Fruit fly (Drosophila melanogaster) whole organism, embryonic: ENCODE measurements around the gene CG32708.

Experiments
- BEAF-32 ChIP-seq: fragments of 200-800 bp; sonication (Bioruptor generic); optimal IDR thresholded peaks from 3 replicates; lab custom pipeline; 2017; ENCODE audit warnings: missing biosample characterization, missing genetic modification characterization, mild to moderate bottlenecking, moderate library complexity, missing genetic modification reagents
- CG12071 ChIP-seq: fragments of 200-800 bp; sonication (Bioruptor generic); optimal IDR thresholded peaks from 3 replicates; lab custom pipeline; 2018; ENCODE audit warnings: missing biosample characterization, mild to moderate bottlenecking, missing genetic modification characterization
- CG12659 ChIP-seq: fragments of 200-800 bp; sonication (Bioruptor generic); optimal IDR thresholded peaks from 3 replicates; lab custom pipeline; 2017; ENCODE audit warnings: mild to moderate bottlenecking, missing biosample characterization, missing genetic modification reagents, missing genetic modification characterization
- CG13624 ChIP-seq: fragments of 200-800 bp; sonication (Bioruptor generic); optimal IDR thresholded peaks from 2 replicates; lab custom pipeline; 2016; ENCODE audit warnings: missing biosample characterization, missing genetic modification characterization
- CG14014 ChIP-seq: fragments of 200-800 bp; sonication (Bioruptor generic); IDR thresholded peaks from 2 replicates; pipeline ENCODE4 v1.3.6; 2022; ENCODE audit warnings: missing biosample characterization, missing genetic modification characterization
- CG14050 ChIP-seq: fragments of 200-800 bp; sonication (Bioruptor generic); IDR thresholded peaks from 3 replicates; pipeline ENCODE4 v1.3.6; 2022; ENCODE audit warnings: missing biosample characterization, missing genetic modification characterization
- CG14667 ChIP-seq: fragments of 200-800 bp; sonication (Bioruptor generic); IDR thresholded peaks from 2 replicates; pipeline ENCODE4 v1.3.6; 2022; ENCODE audit warnings: missing biosample characterization, missing genetic modification characterization
- CG1647 ChIP-seq: fragments of 200-800 bp; sonication (Bioruptor generic); optimal IDR thresholded peaks from 3 replicates; lab custom pipeline; 2016; ENCODE audit warnings: missing biosample characterization, missing genetic modification characterization
- CG17361 ChIP-seq: fragments of 200-800 bp; sonication (Bioruptor generic); IDR thresholded peaks from 3 replicates; pipeline ENCODE4 v1.3.6; 2022; ENCODE audit warnings: missing biosample characterization, missing genetic modification characterization
- CG17385 ChIP-seq: fragments of 200-800 bp; sonication (Bioruptor generic); optimal IDR thresholded peaks from 3 replicates; lab custom pipeline; 2018; ENCODE audit warnings: missing biosample characterization, mild to moderate bottlenecking, missing genetic modification characterization
- CG18764 ChIP-seq: fragments of 200-800 bp; sonication (Bioruptor generic); optimal IDR thresholded peaks from 3 replicates; lab custom pipeline; 2016; ENCODE audit warnings: missing biosample characterization, missing genetic modification characterization
- CG30020 ChIP-seq: fragments of 200-800 bp; optimal IDR thresholded peaks from 2 replicates; lab custom pipeline; 2019; ENCODE audit warnings: missing biosample characterization, mild to moderate bottlenecking, missing genetic modification characterization, moderate library complexity
- CG30403 ChIP-seq: fragments of 200-800 bp; sonication (Bioruptor generic); optimal IDR thresholded peaks from 3 replicates; lab custom pipeline; 2016; ENCODE audit warnings: missing biosample characterization, missing genetic modification characterization
- CG3847 ChIP-seq: fragments of 200-800 bp; sonication (Bioruptor generic); IDR thresholded peaks from 2 replicates; pipeline ENCODE4 v1.3.6; 2022; ENCODE audit warnings: missing biosample characterization, missing genetic modification characterization
- CG4360 ChIP-seq: fragments of 200-800 bp; sonication (Bioruptor generic); IDR thresholded peaks from 2 replicates; pipeline ENCODE4 v1.3.6; 2022; ENCODE audit warnings: missing biosample characterization, missing genetic modification characterization
- CG6272 ChIP-seq: fragments of 200-800 bp; sonication (Bioruptor generic); IDR thresholded peaks from 2 replicates; pipeline ENCODE4 v1.3.6; 2022; ENCODE audit warnings: missing biosample characterization, missing genetic modification characterization
- CG9437 ChIP-seq: fragments of 200-800 bp; sonication (Bioruptor generic); optimal IDR thresholded peaks from 2 replicates; lab custom pipeline; 2018; ENCODE audit warnings: missing biosample characterization, mild to moderate bottlenecking, missing genetic modification characterization
- CkIIα-i1 ChIP-seq: fragments of 200-800 bp; sonication (Bioruptor generic); IDR thresholded peaks from 2 replicates; pipeline ENCODE4 v1.3.6; 2022; ENCODE audit warnings: missing biosample characterization, missing genetic modification characterization
- CrebB ChIP-seq: fragments of 200-800 bp; sonication (Bioruptor generic); optimal IDR thresholded peaks from 3 replicates; lab custom pipeline; 2018; ENCODE audit warnings: missing biosample characterization, mild to moderate bottlenecking, missing genetic modification characterization
- Dfd ChIP-seq, 2 experiments: fragments of >200 bp; optimal IDR thresholded peaks; 2 replicates each; lab custom pipeline; 2017; ENCODE audit warnings: missing biosample characterization in 2 of 2, missing genetic modification characterization in 2 of 2
- Drgx ChIP-seq: fragments of 200-800 bp; sonication (Bioruptor generic); IDR thresholded peaks from 2 replicates; pipeline ENCODE4 v1.3.6; 2022; ENCODE audit warnings: missing biosample characterization, missing genetic modification characterization
- Fer3 ChIP-seq: fragments of 200-800 bp; sonication (Bioruptor generic); optimal IDR thresholded peaks from 2 replicates; lab custom pipeline; 2018; ENCODE audit warnings: missing biosample characterization, mild to moderate bottlenecking, missing genetic modification characterization, moderate library complexity
- Hmx ChIP-seq: fragments of 200-800 bp; sonication (Bioruptor generic); optimal IDR thresholded peaks from 2 replicates; lab custom pipeline; 2016; ENCODE audit warnings: missing biosample characterization, missing genetic modification characterization
- Hr78 ChIP-seq, 2 experiments: fragments of 200-800 bp in 1 of 2; fragments of >200 bp in 1 of 2; sonication (Bioruptor generic) in 1 of 2; optimal IDR thresholded peaks; 2 replicates each; lab custom pipeline; 2017 to 2019; ENCODE audit warnings: missing biosample characterization in 2 of 2, missing genetic modification characterization in 2 of 2, mild to moderate bottlenecking in 1 of 2, moderate library complexity in 1 of 2
- Lhr ChIP-seq: fragments of 200-800 bp; sonication (Bioruptor generic); optimal IDR thresholded peaks from 3 replicates; lab custom pipeline; 2017; ENCODE audit warnings: mild to moderate bottlenecking, missing biosample characterization, missing genetic modification reagents, missing genetic modification characterization
- NC2α ChIP-seq: fragments of 200-800 bp; sonication (Bioruptor generic); optimal IDR thresholded peaks from 2 replicates; lab custom pipeline; 2016; ENCODE audit warnings: missing biosample characterization, missing genetic modification characterization
- Nf-YB ChIP-seq: fragments of 200-800 bp; sonication (Bioruptor generic); optimal IDR thresholded peaks from 3 replicates; lab custom pipeline; 2019; ENCODE audit warnings: missing biosample characterization, mild to moderate bottlenecking, missing genetic modification characterization, moderate library complexity
- NfI ChIP-seq: fragments of 200-800 bp; sonication (Bioruptor generic); optimal IDR thresholded peaks from 3 replicates; lab custom pipeline; 2018; ENCODE audit warnings: missing biosample characterization, mild to moderate bottlenecking, missing genetic modification characterization, moderate library complexity
- Opbp ChIP-seq: fragments of 200-800 bp; sonication (Bioruptor generic); IDR thresholded peaks from 3 replicates; pipeline ENCODE4 v1.3.6; 2022; ENCODE audit warnings: missing biosample characterization, missing genetic modification characterization; ENCODE audit not compliant: partially characterized antibody
- Pdp1 ChIP-seq, 2 experiments: fragments of 200-800 bp; sonication (Bioruptor generic); optimal IDR thresholded peaks; 3 replicates each; lab custom pipeline; 2016; ENCODE audit warnings: missing biosample characterization in 2 of 2, missing genetic modification characterization in 2 of 2, mild to moderate bottlenecking in 1 of 2, moderate library complexity in 1 of 2
- Poxn ChIP-seq: fragments of 200-800 bp; sonication (Bioruptor generic); IDR thresholded peaks from 2 replicates; pipeline ENCODE4 v1.3.6; 2022; ENCODE audit warnings: missing biosample characterization, missing genetic modification characterization
- Scr ChIP-seq: fragments of 200-800 bp; sonication (Bioruptor generic); IDR thresholded peaks from 2 replicates; pipeline ENCODE4 v1.3.6; 2022; ENCODE audit warnings: missing biosample characterization, missing genetic modification characterization; ENCODE audit not compliant: partially characterized antibody
- ara ChIP-seq: fragments of 200-800 bp; sonication (Bioruptor generic); IDR thresholded peaks from 2 replicates; pipeline ENCODE4 v1.3.6; 2022; ENCODE audit warnings: missing biosample characterization, missing genetic modification characterization
- cas ChIP-seq: fragments of 200-800 bp; sonication (Bioruptor generic); IDR thresholded peaks from 2 replicates; pipeline ENCODE4 v1.3.6; 2022; ENCODE audit warnings: missing biosample characterization, missing genetic modification characterization
- chinmo ChIP-seq: fragments of 200-800 bp; sonication (Bioruptor generic); IDR thresholded peaks from 4 replicates; pipeline ENCODE4 v1.3.6; 2022; ENCODE audit warnings: missing biosample characterization, missing genetic modification characterization; ENCODE audit not compliant: partially characterized antibody
- crol ChIP-seq: fragments of 200-800 bp; sonication (Bioruptor generic); IDR thresholded peaks from 2 replicates; pipeline ENCODE4 v1.3.6; 2022; ENCODE audit warnings: missing biosample characterization, missing genetic modification characterization
- ems ChIP-seq: fragments of 200-800 bp; sonication (Bioruptor generic); optimal IDR thresholded peaks from 3 replicates; lab custom pipeline; 2016; ENCODE audit warnings: missing biosample characterization, missing genetic modification characterization
- gsb ChIP-seq: fragments of 200-800 bp; sonication (Bioruptor generic); IDR thresholded peaks from 2 replicates; pipeline ENCODE4 v1.3.6; 2022; ENCODE audit warnings: missing biosample characterization, missing genetic modification characterization
- ham ChIP-seq: fragments of 200-800 bp; sonication (Bioruptor generic); IDR thresholded peaks from 2 replicates; pipeline ENCODE4 v1.3.6; 2022; ENCODE audit warnings: missing biosample characterization, missing genetic modification characterization
- hth ChIP-seq: fragments of >200 bp; optimal IDR thresholded peaks from 2 replicates; lab custom pipeline; 2017; ENCODE audit warnings: inconsistent platforms
- klu ChIP-seq: fragments of 200-800 bp; sonication (Bioruptor generic); IDR thresholded peaks from 2 replicates; pipeline ENCODE4 v1.3.6; 2022; ENCODE audit warnings: missing biosample characterization, missing genetic modification characterization
- nmo ChIP-seq: fragments of 200-800 bp; sonication (Bioruptor generic); optimal IDR thresholded peaks from 2 replicates; lab custom pipeline; 2018; ENCODE audit warnings: missing biosample characterization, mild to moderate bottlenecking, missing genetic modification characterization, moderate library complexity
- onecut ChIP-seq: fragments of 200-800 bp; sonication (Bioruptor generic); IDR thresholded peaks from 2 replicates; pipeline ENCODE4 v1.3.6; 2022; ENCODE audit warnings: missing biosample characterization, missing genetic modification characterization
- pnt ChIP-seq: fragments of 200-800 bp; sonication (Bioruptor generic); optimal IDR thresholded peaks from 3 replicates; lab custom pipeline; 2016; ENCODE audit warnings: missing biosample characterization, missing genetic modification characterization
- pum ChIP-seq: fragments of 200-800 bp; sonication (Bioruptor generic); optimal IDR thresholded peaks from 2 replicates; lab custom pipeline; 2016; ENCODE audit warnings: missing biosample characterization, missing genetic modification characterization
- schlank ChIP-seq: fragments of 200-800 bp; sonication (Bioruptor generic); optimal IDR thresholded peaks from 2 replicates; lab custom pipeline; 2018; ENCODE audit warnings: missing biosample characterization, mild to moderate bottlenecking, missing genetic modification characterization
- sna ChIP-seq: fragments of 200-800 bp; sonication (Bioruptor generic); IDR thresholded peaks from 2 replicates; pipeline ENCODE4 v1.3.6; 2022; ENCODE audit warnings: missing biosample characterization, missing genetic modification characterization; ENCODE audit not compliant: partially characterized antibody
- twi ChIP-seq: fragments of 200-800 bp; optimal IDR thresholded peaks from 2 replicates; lab custom pipeline; 2019; ENCODE audit warnings: missing biosample characterization, mild to moderate bottlenecking, missing genetic modification characterization, moderate library complexity
- unpg ChIP-seq: fragments of 200-800 bp; sonication (Bioruptor generic); optimal IDR thresholded peaks from 3 replicates; lab custom pipeline; 2018; ENCODE audit warnings: missing biosample characterization, mild to moderate bottlenecking, missing genetic modification characterization, moderate library complexity

The CG32708 gene

dm6 chrX:9066802-9067489, 18.8 kb upstream of the CG32708 start (continued):
- no peak for TF ChIP-seq ham (GFP tag; lab: Robert Waterston, UW)
- no peak for TF ChIP-seq CG30020 (tag; lab: Kevin White, UChicago)
- no peak for TF ChIP-seq klu (GFP tag; lab: Robert Waterston, UW)
- no peak for TF ChIP-seq CG14667 (GFP tag; lab: Robert Waterston, UW)
- TF ChIP-seq twi (tag; lab: Kevin White, UChicago), result no peak
- TF ChIP-seq Dfd (GFP tag; optimal IDR thresholded peaks at IDR 0.05; lab: Kevin White, UChicago), result no peak
- no peak for TF ChIP-seq Hr78 (GFP tag; optimal IDR thresholded peaks at IDR 0.05; lab: Kevin White, UChicago)
- TF ChIP-seq CG1647 (GFP tag; lab: Kevin White, UChicago), result no peak
- TF ChIP-seq CG6272 (GFP tag; lab: Robert Waterston, UW), result no peak
- peak; percentile 22 for TF ChIP-seq nmo (GFP tag; lab: Kevin White, UChicago)
- TF ChIP-seq Poxn (GFP tag; lab: Robert Waterston, UW), result no peak
- TF ChIP-seq schlank, result no peak
- TF ChIP-seq NfI, result peak; percentile 6
- TF ChIP-seq CG13624, result no peak
- TF ChIP-seq CG17361 (GFP tag; lab: Robert Waterston, UW), result no peak
- no peak for TF ChIP-seq Lhr (GFP tag; lab: Kevin White, UChicago)
- peak; percentile 42 for TF ChIP-seq unpg (GFP tag; lab: Kevin White, UChicago)
- TF ChIP-seq CG9437 (GFP tag; lab: Kevin White, UChicago), result no peak
- TF ChIP-seq Opbp (GFP tag; lab: Robert Waterston, UW), result no peak
- TF ChIP-seq onecut, result no peak
- TF ChIP-seq Pdp1 (GFP tag; optimal IDR thresholded peaks at IDR 0.05; lab: Kevin White, UChicago), result no peak
- no peak for TF ChIP-seq CG14050 (GFP tag; lab: Robert Waterston, UW)
- peak; percentile 35 for TF ChIP-seq CG17385 (GFP tag; lab: Kevin White, UChicago)
- no peak for TF ChIP-seq CG12659 (GFP tag; lab: Kevin White, UChicago)
- TF ChIP-seq CG4360 (GFP tag; lab: Robert Waterston, UW), result no peak; the same call in 1 of the 2 replicates
- no peak for TF ChIP-seq CkIIα-i1 (GFP tag; lab: Robert Waterston, UW)
- no peak for TF ChIP-seq CG18764 (GFP tag; lab: Kevin White, UChicago)
- no peak for TF ChIP-seq pum (GFP tag; lab: Kevin White, UChicago)
- no peak for TF ChIP-seq hth (lab: Kevin White, UChicago)
- TF ChIP-seq CrebB (tag; lab: Kevin White, UChicago), result no peak
- TF ChIP-seq chinmo (GFP tag; lab: Robert Waterston, UW), result no peak
- TF ChIP-seq Scr (GFP tag; lab: Robert Waterston, UW), result no peak
- TF ChIP-seq sna (GFP tag; lab: Robert Waterston, UW), result no peak
- no peak for TF ChIP-seq ara (GFP tag; lab: Robert Waterston, UW)
- TF ChIP-seq CG30403 (GFP tag; lab: Kevin White, UChicago), result peak; percentile 27
- TF ChIP-seq ems (GFP tag; lab: Kevin White, UChicago), result no peak
- no peak for TF ChIP-seq Hmx (GFP tag; lab: Kevin White, UChicago)
- TF ChIP-seq CG3847 (GFP tag; lab: Robert Waterston, UW), result 0 out of 2 replicates have a peak, but pooled peaks have one; percentile 15
- TF ChIP-seq CG12071 (GFP tag; lab: Kevin White, UChicago), result no peak
- TF ChIP-seq gsb (GFP tag; lab: Robert Waterston, UW), result no peak
- no peak for TF ChIP-seq BEAF-32 (GFP tag; lab: Kevin White, UChicago)
- no peak for TF ChIP-seq NC2α (GFP tag; lab: Kevin White, UChicago)
- no peak for TF ChIP-seq Nf-YB (GFP tag; lab: Kevin White, UChicago)
- TF ChIP-seq Drgx (GFP tag; lab: Robert Waterston, UW), result peak; percentile 71
- TF ChIP-seq crol (GFP tag; lab: Robert Waterston, UW), result no peak
- TF ChIP-seq cas (GFP tag; lab: Robert Waterston, UW), result no peak
- TF ChIP-seq CG14014 (GFP tag; lab: Robert Waterston, UW), result no peak
- peak; percentile 29 for TF ChIP-seq Fer3
- TF ChIP-seq pnt (GFP tag; lab: Kevin White, UChicago), result no peak
